Fruit fly (Drosophila melanogaster) whole organism, embryonic: ENCODE results near the gene CG14356.

ENCODE experiments used
- Adf1 ChIP-seq: fragments of 200-800 bp; sonication (Bioruptor generic); IDR thresholded peaks from 2 replicates; pipeline ENCODE4 v1.3.6; 2022; ENCODE audit warnings: missing biosample characterization, missing genetic modification characterization
- CG10147 ChIP-seq: fragments of 200-800 bp; sonication (Bioruptor generic); optimal IDR thresholded peaks from 2 replicates; lab custom pipeline; 2019; ENCODE audit warnings: missing biosample characterization, mild to moderate bottlenecking, missing genetic modification characterization, moderate library complexity
- CG10366 ChIP-seq: fragments of 200-800 bp; sonication (Bioruptor generic); IDR thresholded peaks from 2 replicates; pipeline ENCODE4 v1.3.6; 2022; ENCODE audit warnings: missing biosample characterization, missing genetic modification characterization
- CG10543 ChIP-seq: fragments of 200-800 bp; sonication (Bioruptor generic); optimal IDR thresholded peaks from 3 replicates; lab custom pipeline; 2017; ENCODE audit warnings: missing biosample characterization, mild to moderate bottlenecking, missing genetic modification characterization, moderate library complexity
- CG12236 ChIP-seq: fragments of 200-800 bp; sonication (Bioruptor generic); optimal IDR thresholded peaks from 2 replicates; lab custom pipeline; 2016; ENCODE audit warnings: missing biosample characterization, missing genetic modification characterization
- CG12659 ChIP-seq: fragments of 200-800 bp; sonication (Bioruptor generic); optimal IDR thresholded peaks from 3 replicates; lab custom pipeline; 2017; ENCODE audit warnings: mild to moderate bottlenecking, missing biosample characterization, missing genetic modification reagents, missing genetic modification characterization
- CG13296 ChIP-seq: fragments of 200-800 bp; sonication (Bioruptor generic); optimal IDR thresholded peaks from 3 replicates; lab custom pipeline; 2018; ENCODE audit warnings: missing biosample characterization, mild to moderate bottlenecking, missing genetic modification characterization
- CG13424 ChIP-seq: fragments of 200-800 bp; sonication (Bioruptor generic); optimal IDR thresholded peaks from 2 replicates; lab custom pipeline; 2019; ENCODE audit warnings: missing biosample characterization, mild to moderate bottlenecking, missing genetic modification characterization, moderate library complexity
- CG14014 ChIP-seq: fragments of 200-800 bp; sonication (Bioruptor generic); IDR thresholded peaks from 2 replicates; pipeline ENCODE4 v1.3.6; 2022; ENCODE audit warnings: missing biosample characterization, missing genetic modification characterization
- CG15269 ChIP-seq: fragments of 200-800 bp; sonication (Bioruptor generic); optimal IDR thresholded peaks from 2 replicates; lab custom pipeline; 2018; ENCODE audit warnings: missing biosample characterization, mild to moderate bottlenecking, missing genetic modification characterization, moderate library complexity
- CG16815 ChIP-seq: fragments of 200-800 bp; sonication (Bioruptor generic); optimal IDR thresholded peaks from 3 replicates; lab custom pipeline; 2017; ENCODE audit warnings: missing biosample characterization, mild to moderate bottlenecking, missing genetic modification characterization
- CG17328 ChIP-seq: fragments of 200-800 bp; sonication (Bioruptor generic); IDR thresholded peaks from 2 replicates; pipeline ENCODE4 v1.3.6; 2022; ENCODE audit warnings: missing biosample characterization, missing genetic modification characterization
- CG1792 ChIP-seq: fragments of 200-800 bp; sonication (Bioruptor generic); optimal IDR thresholded peaks from 2 replicates; lab custom pipeline; 2016; ENCODE audit warnings: missing biosample characterization, missing genetic modification characterization
- CG1832 ChIP-seq: fragments of 200-800 bp; sonication (Bioruptor generic); optimal IDR thresholded peaks from 2 replicates; lab custom pipeline; 2017; ENCODE audit warnings: missing biosample characterization, mild to moderate bottlenecking, missing genetic modification characterization, inconsistent platforms
- CG2199 ChIP-seq: fragments of 200-800 bp; sonication (Bioruptor generic); IDR thresholded peaks from 3 replicates; pipeline ENCODE4 v1.3.6; 2022; ENCODE audit warnings: missing biosample characterization, missing genetic modification characterization
- CG2875 ChIP-seq: fragments of 200-800 bp; sonication (Bioruptor generic); optimal IDR thresholded peaks from 2 replicates; lab custom pipeline; 2017; ENCODE audit warnings: missing biosample characterization, mild to moderate bottlenecking, missing genetic modification characterization, missing genetic modification reagents
- CG32767 ChIP-seq: fragments of 200-800 bp; sonication (Bioruptor generic); IDR thresholded peaks from 2 replicates; pipeline ENCODE4 v1.3.6; 2022; ENCODE audit warnings: missing biosample characterization, missing genetic modification characterization
- CG34376 ChIP-seq: fragments of 200-800 bp; sonication (Bioruptor generic); optimal IDR thresholded peaks from 2 replicates; lab custom pipeline; 2018; ENCODE audit warnings: missing biosample characterization, mild to moderate bottlenecking, missing genetic modification characterization
- CG7372 ChIP-seq: fragments of 200-800 bp; sonication (Bioruptor generic); IDR thresholded peaks from 2 replicates; pipeline ENCODE4 v1.3.6; 2022; ENCODE audit warnings: missing biosample characterization, missing genetic modification characterization
- CG7786 ChIP-seq: fragments of 200-800 bp; sonication (Bioruptor generic); optimal IDR thresholded peaks from 2 replicates; lab custom pipeline; 2016; ENCODE audit warnings: missing biosample characterization, missing genetic modification characterization
- Dbx ChIP-seq: fragments of 200-800 bp; sonication (Bioruptor generic); IDR thresholded peaks from 3 replicates; pipeline ENCODE4 v1.3.6; 2022; ENCODE audit warnings: missing biosample characterization, missing genetic modification characterization
- Dek ChIP-seq: fragments of 200-800 bp; sonication (Bioruptor generic); optimal IDR thresholded peaks from 3 replicates; lab custom pipeline; 2019; ENCODE audit warnings: missing biosample characterization, mild to moderate bottlenecking, missing genetic modification characterization, moderate library complexity
- Dref ChIP-seq: fragments of 200-800 bp; sonication (Bioruptor generic); IDR thresholded peaks from 2 replicates; pipeline ENCODE4 v1.3.6; 2022; ENCODE audit warnings: missing biosample characterization, missing genetic modification characterization
- Fer2 ChIP-seq: fragments of 200-800 bp; sonication (Bioruptor generic); optimal IDR thresholded peaks from 2 replicates; lab custom pipeline; 2018; ENCODE audit warnings: missing biosample characterization, mild to moderate bottlenecking, missing genetic modification characterization, moderate library complexity
- Fer3 ChIP-seq: fragments of 200-800 bp; sonication (Bioruptor generic); optimal IDR thresholded peaks from 2 replicates; lab custom pipeline; 2018; ENCODE audit warnings: missing biosample characterization, mild to moderate bottlenecking, missing genetic modification characterization, moderate library complexity
- GATAe ChIP-seq: fragments of 200-800 bp; sonication (Bioruptor generic); conservative IDR thresholded peaks from 2 replicates; pipeline ENCODE4 v1.3.6; 2022; ENCODE audit warnings: missing biosample characterization, missing genetic modification characterization
- Gug ChIP-seq: fragments of 200-800 bp; sonication (Bioruptor generic); IDR thresholded peaks from 4 replicates; pipeline ENCODE4 v1.3.6; 2022; ENCODE audit warnings: missing biosample characterization, missing genetic modification characterization
- HLHmδ ChIP-seq: fragments of 200-800 bp; sonication (Bioruptor generic); optimal IDR thresholded peaks from 2 replicates; lab custom pipeline; 2018; ENCODE audit warnings: missing biosample characterization, mild to moderate bottlenecking, missing genetic modification characterization, moderate library complexity
- Hr3 ChIP-seq: fragments of 200-800 bp; sonication (Bioruptor generic); optimal IDR thresholded peaks from 3 replicates; lab custom pipeline; 2016; ENCODE audit warnings: missing biosample characterization, missing genetic modification characterization
- YL-1 ChIP-seq: fragments of 200-800 bp; sonication (Bioruptor generic); optimal IDR thresholded peaks from 3 replicates; lab custom pipeline; 2017; ENCODE audit warnings: missing biosample characterization, mild to moderate bottlenecking, missing genetic modification characterization
- ac ChIP-seq: fragments of 200-800 bp; sonication (Bioruptor generic); optimal IDR thresholded peaks from 3 replicates; lab custom pipeline; 2017; ENCODE audit warnings: missing biosample characterization, mild to moderate bottlenecking, missing genetic modification characterization
- bcd ChIP-seq: fragments of 200-800 bp; sonication (Bioruptor generic); optimal IDR thresholded peaks from 2 replicates; lab custom pipeline; 2017; ENCODE audit warnings: missing biosample characterization, mild to moderate bottlenecking, missing genetic modification characterization
- da ChIP-seq: fragments of 200-800 bp; sonication (Bioruptor generic); optimal IDR thresholded peaks from 2 replicates; lab custom pipeline; 2016; ENCODE audit warnings: missing biosample characterization, missing genetic modification characterization
- dimm ChIP-seq: fragments of 200-800 bp; sonication (Bioruptor generic); IDR thresholded peaks from 2 replicates; pipeline ENCODE4 v1.3.6; 2022; ENCODE audit warnings: missing biosample characterization, missing genetic modification characterization
- dmrt11E ChIP-seq: fragments of 200-800 bp; sonication (Bioruptor generic); optimal IDR thresholded peaks from 3 replicates; lab custom pipeline; 2018; ENCODE audit warnings: missing biosample characterization, mild to moderate bottlenecking, missing genetic modification characterization, moderate library complexity
- gem ChIP-seq: fragments of 200-800 bp; sonication (Bioruptor generic); optimal IDR thresholded peaks from 2 replicates; lab custom pipeline; 2019; ENCODE audit warnings: missing biosample characterization, mild to moderate bottlenecking, missing genetic modification characterization, moderate library complexity
- grn ChIP-seq: fragments of 200-800 bp; sonication (Bioruptor generic); optimal IDR thresholded peaks from 3 replicates; lab custom pipeline; 2017; ENCODE audit warnings: missing biosample characterization, missing genetic modification characterization
- hb ChIP-seq: fragments of 200-800 bp; sonication (Bioruptor generic); IDR thresholded peaks from 3 replicates; pipeline ENCODE4 v1.3.6; 2022; ENCODE audit warnings: missing biosample characterization, missing genetic modification characterization; ENCODE audit not compliant: partially characterized antibody
- klu ChIP-seq: fragments of 200-800 bp; sonication (Bioruptor generic); IDR thresholded peaks from 2 replicates; pipeline ENCODE4 v1.3.6; 2022; ENCODE audit warnings: missing biosample characterization, missing genetic modification characterization
- knrl ChIP-seq: fragments of 200-800 bp; sonication (Bioruptor generic); IDR thresholded peaks from 3 replicates; pipeline ENCODE4 v1.3.6; 2022; ENCODE audit warnings: missing biosample characterization, missing genetic modification characterization; ENCODE audit not compliant: partially characterized antibody
- lbe ChIP-seq: fragments of 200-800 bp; sonication (Bioruptor generic); optimal IDR thresholded peaks from 2 replicates; lab custom pipeline; 2016; ENCODE audit warnings: missing biosample characterization, mild to moderate bottlenecking, missing genetic modification characterization
- lola ChIP-seq, 3 experiments: fragments of >200 bp in 2 of 3; fragments of 200-800 bp in 1 of 3; sonication (Bioruptor generic) in 1 of 3; optimal IDR thresholded peaks; 2 replicates each; lab custom pipeline; 2017 to 2019; ENCODE audit warnings: missing biosample characterization in 3 of 3, missing genetic modification characterization in 3 of 3, mild to moderate bottlenecking in 1 of 3, moderate library complexity in 1 of 3
- nom ChIP-seq: fragments of 200-800 bp; sonication (Bioruptor generic); optimal IDR thresholded peaks from 2 replicates; lab custom pipeline; 2017; ENCODE audit warnings: missing biosample characterization, missing genetic modification characterization, mild to moderate bottlenecking, moderate library complexity, missing genetic modification reagents
- psq ChIP-seq: fragments of 200-800 bp; sonication (Bioruptor generic); optimal IDR thresholded peaks from 2 replicates; lab custom pipeline; 2017; ENCODE audit warnings: missing biosample characterization, missing genetic modification characterization
- ranshi ChIP-seq: fragments of 200-800 bp; sonication (Bioruptor generic); IDR thresholded peaks from 2 replicates; pipeline ENCODE4 v1.3.6; 2022; ENCODE audit warnings: missing biosample characterization, missing genetic modification characterization
- sima ChIP-seq: fragments of 200-800 bp; sonication (Bioruptor generic); optimal IDR thresholded peaks from 2 replicates; lab custom pipeline; 2016; ENCODE audit warnings: missing biosample characterization, missing genetic modification characterization
- tap ChIP-seq: fragments of 200-800 bp; optimal IDR thresholded peaks from 3 replicates; lab custom pipeline; 2019; ENCODE audit warnings: missing biosample characterization, mild to moderate bottlenecking, missing genetic modification characterization, moderate library complexity
- tin ChIP-seq: fragments of 200-800 bp; sonication (Bioruptor generic); optimal IDR thresholded peaks from 3 replicates; lab custom pipeline; 2016; ENCODE audit warnings: missing biosample characterization, missing genetic modification characterization
- unc-4 ChIP-seq: fragments of 200-800 bp; sonication (Bioruptor generic); IDR thresholded peaks from 2 replicates; pipeline ENCODE4 v1.3.6; 2022; ENCODE audit warnings: missing biosample characterization, missing genetic modification characterization; ENCODE audit not compliant: partially characterized antibody

CG14356 gene

dm6 chr3R:14088887-14089567 lies 42.8 kb downstream of the CG14356 start, which contains the start of gene Npc2b (continued):
- TF ChIP-seq Dek (tag; lab: Kevin White, UChicago): peak; percentile 81
- peak; percentile 83 for TF ChIP-seq CG2199
- peak; percentile 56 for TF ChIP-seq CG15269
- no peak for TF ChIP-seq lbe (GFP tag; lab: Kevin White, UChicago)
- TF ChIP-seq klu (GFP tag; lab: Robert Waterston, UW): 0 out of 2 replicates have a peak, but pooled peaks have one; percentile 14
- no peak for TF ChIP-seq GATAe (GFP tag; lab: Robert Waterston, UW)
- peak; percentile 21 for TF ChIP-seq CG16815 (GFP tag; lab: Kevin White, UChicago)
- TF ChIP-seq CG10147 (GFP tag; lab: Kevin White, UChicago): no peak
- 0 out of 2 replicates have a peak, but pooled peaks have one; percentile 32 for TF ChIP-seq CG32767 (GFP tag; lab: Robert Waterston, UW)
- TF ChIP-seq CG12659: peak; percentile 34
- TF ChIP-seq YL-1 (GFP tag; lab: Kevin White, UChicago): peak; percentile 8
- peak; percentile 81 for TF ChIP-seq Dbx (GFP tag; lab: Robert Waterston, UW)
- TF ChIP-seq Hr3 (GFP tag; lab: Kevin White, UChicago): peak; percentile 58
- peak; percentile 67 for TF ChIP-seq tin
- TF ChIP-seq hb (GFP tag; lab: Robert Waterston, UW): no peak
- peak; percentile 40 for TF ChIP-seq CG17328
- peak; percentile 17 for TF ChIP-seq CG10543 (GFP tag; lab: Kevin White, UChicago)
- no peak for TF ChIP-seq sima (GFP tag; lab: Kevin White, UChicago)
- no peak for TF ChIP-seq CG7372 (GFP tag; lab: Robert Waterston, UW)
- TF ChIP-seq CG1792 (GFP tag; lab: Kevin White, UChicago): no peak
- no peak for TF ChIP-seq unc-4 (GFP tag; lab: Robert Waterston, UW)
- peak; percentile 50 for TF ChIP-seq CG13424 (tag; lab: Kevin White, UChicago)
- peak; percentile 7; the same call in 1 of the 2 replicates for TF ChIP-seq Adf1 (GFP tag; lab: Robert Waterston, UW)
- no peak for TF ChIP-seq da (GFP tag; lab: Kevin White, UChicago)
- peak; percentile 9 for TF ChIP-seq CG12236
- 0 out of 4 replicates have a peak, but pooled peaks have one; percentile 6 for TF ChIP-seq Gug (GFP tag; lab: Robert Waterston, UW)
- TF ChIP-seq Dref (GFP tag; lab: Robert Waterston, UW): no peak
- TF ChIP-seq CG7786: peak; percentile 11
- peak; percentile 6 for TF ChIP-seq nom (GFP tag; lab: Kevin White, UChicago)
- TF ChIP-seq lola (GFP tag; optimal IDR thresholded peaks at IDR 0.05; lab: Kevin White, UChicago): peak in 1 of 3 experiments; percentile 12
- TF ChIP-seq psq (GFP tag; lab: Kevin White, UChicago): peak; percentile 18
- no peak for TF ChIP-seq grn
- TF ChIP-seq Fer3 (tag; lab: Kevin White, UChicago): peak; percentile 55
- TF ChIP-seq CG10366: peak; percentile 65
- TF ChIP-seq dmrt11E (tag; lab: Kevin White, UChicago): peak; percentile 49
- 0 out of 2 replicates have a peak, but pooled peaks have one; percentile 16 for TF ChIP-seq ranshi (GFP tag; lab: Robert Waterston, UW)
- peak; percentile 73 for TF ChIP-seq gem (tag; lab: Kevin White, UChicago)
- TF ChIP-seq CG1832 (GFP tag; lab: Kevin White, UChicago): no peak
- peak; percentile 48; the same call in 1 of the 2 replicates for TF ChIP-seq CG14014 (GFP tag; lab: Robert Waterston, UW)
- TF ChIP-seq CG2875 (GFP tag; lab: Kevin White, UChicago): peak; percentile 16
- TF ChIP-seq Fer2: no peak
- TF ChIP-seq HLHmδ (GFP tag; lab: Kevin White, UChicago): no peak
- TF ChIP-seq ac (GFP tag; lab: Kevin White, UChicago): no peak
- TF ChIP-seq bcd: peak; percentile 31
- no peak for TF ChIP-seq dimm
- no peak for TF ChIP-seq CG13296 (GFP tag; lab: Kevin White, UChicago)
- peak; percentile 30 for TF ChIP-seq tap
- TF ChIP-seq knrl (GFP tag; lab: Robert Waterston, UW): peak; percentile 69; the same call in 2 of the 3 replicates
- no peak for TF ChIP-seq CG34376 (GFP tag; lab: Kevin White, UChicago)
